Worm (Caenorhabditis elegans): Measurements from ENCODE around the gene F01D5.5.

Gene F01D5.5

DNA sequence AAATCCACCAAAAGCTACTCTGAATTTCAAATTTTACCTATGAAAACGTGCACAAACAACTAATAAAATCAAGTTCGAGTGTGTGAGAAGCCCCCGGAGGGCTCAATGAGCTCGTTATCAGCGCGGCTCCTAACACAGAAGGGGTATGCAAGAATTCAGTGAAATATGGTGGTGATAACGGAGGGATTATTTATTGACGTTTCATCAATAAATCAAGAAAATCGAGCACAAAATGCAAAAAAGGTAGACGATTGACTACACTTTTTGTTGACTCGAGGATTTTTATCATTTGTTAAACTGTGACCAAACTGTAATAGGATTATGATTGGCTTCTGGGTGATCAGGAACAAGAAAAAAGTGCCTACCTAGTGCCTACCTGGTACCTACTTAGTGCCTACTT lies 44.7 kb downstream of the F01D5.5 start, which contains the start of gene zip-3:
TSS of gene zip-3 (minus strand) at position 21 of the 400 bp plus-strand sequence.
- TF ChIP-seq elt-2 (tag; optimal IDR thresholded peaks at IDR 0.05) (peak; percentile 56), lin-39 (tag; optimal IDR thresholded peaks at IDR 0.05) (no peak), swsn-7 (tag; optimal IDR thresholded peaks at IDR 0.05) (no peak), efl-1 (optimal IDR thresholded peaks at IDR 0.05) (no peak), efl-1 (GFP tag; optimal IDR thresholded peaks at IDR 0.05 in 1 of 2) (no peak)

- TF ChIP-seq dsc-1 (tag; optimal IDR thresholded peaks at IDR 0.05) (no peak), lin-35 (GFP tag; optimal IDR thresholded peaks at IDR 0.05) (peak in 1 of 2 experiments; percentile 38), nhr-77 (tag; optimal IDR thresholded peaks at IDR 0.05) (peak; percentile 4), ama-1 (optimal IDR thresholded peaks at IDR 0.05) (no peak), elt-2 (tag; optimal IDR thresholded peaks at IDR 0.05) (peak; percentile 89), lsy-2 (tag; optimal IDR thresholded peaks at IDR 0.05) (peak in 1 of 2 experiments; percentile 25), nhr-20 (tag; optimal IDR thresholded peaks at IDR 0.05) (peak; percentile 20), efl-1 (optimal IDR thresholded peaks at IDR 0.05) (no peak), efl-1 (GFP tag; optimal IDR thresholded peaks at IDR 0.05 in 1 of 2) (peak in 1 of 2 experiments; percentile 67)
Observed at ce11 chrII:13956529-13956928, 45.6 kb downstream of the F01D5.5 start.

- TF ChIP-seq hlh-4 (tag; optimal IDR thresholded peaks at IDR 0.05) = no peak
- no peak for TF ChIP-seq nhr-77 (tag; optimal IDR thresholded peaks at IDR 0.05)
- no peak for TF ChIP-seq aha-1 (tag; optimal IDR thresholded peaks at IDR 0.05)
- no peak for TF ChIP-seq nhr-84 (tag; optimal IDR thresholded peaks at IDR 0.05)
- TF ChIP-seq lin-14 (GFP tag; optimal IDR thresholded peaks at IDR 0.05) = peak; percentile 44
- TF ChIP-seq blmp-1 (tag; optimal IDR thresholded peaks at IDR 0.05) = peak; percentile 72
- no peak for TF ChIP-seq fos-1 (tag; optimal IDR thresholded peaks at IDR 0.05)
- TF ChIP-seq hlh-17 (GFP tag; optimal IDR thresholded peaks at IDR 0.05; ENCODE audit: borderline replicate concordance) = no peak
- no peak for TF ChIP-seq sptf-1 (tag; optimal IDR thresholded peaks at IDR 0.05)
- TF ChIP-seq lsy-2 (tag; optimal IDR thresholded peaks at IDR 0.05) = peak in 1 of 2 experiments; percentile 56
- peak; percentile 34 for TF ChIP-seq nhr-20 (tag; optimal IDR thresholded peaks at IDR 0.05)
- no peak for TF ChIP-seq fkh-4 (tag; optimal IDR thresholded peaks at IDR 0.05; ENCODE audit: borderline replicate concordance)
- TF ChIP-seq mdl-1 (tag; optimal IDR thresholded peaks at IDR 0.05) = no peak
- no peak for TF ChIP-seq fkh-8 (tag; optimal IDR thresholded peaks at IDR 0.05)
- TF ChIP-seq elt-2 (tag; optimal IDR thresholded peaks at IDR 0.05) = no peak
- TF ChIP-seq nhr-47 (tag; optimal IDR thresholded peaks at IDR 0.05) = no peak
- TF ChIP-seq pag-3 (tag; optimal IDR thresholded peaks at IDR 0.05; ENCODE audit: borderline replicate concordance, insufficient read depth) = no peak
- no peak for TF ChIP-seq nhr-76 (tag; optimal IDR thresholded peaks at IDR 0.05)
- no peak for TF ChIP-seq nhr-85 (tag)
- TF ChIP-seq tlp-1 (tag; optimal IDR thresholded peaks at IDR 0.05) = no peak
- TF ChIP-seq pqm-1 (tag; optimal IDR thresholded peaks at IDR 0.05) = no peak
- TF ChIP-seq ces-1 (GFP tag; optimal IDR thresholded peaks at IDR 0.05) = no peak
- TF ChIP-seq lir-3 (tag; optimal IDR thresholded peaks at IDR 0.05; ENCODE audit: poor library complexity) = no peak
- peak in 1 of 6 experiments; percentile 12 for TF ChIP-seq elt-3 (tag; optimal IDR thresholded peaks at IDR 0.05)
- TF ChIP-seq vab-15 (tag; optimal IDR thresholded peaks at IDR 0.05) = no peak
- TF ChIP-seq nhr-11 (tag; optimal IDR thresholded peaks at IDR 0.05) = no peak
- no peak for TF ChIP-seq C16A3.4 (tag; optimal IDR thresholded peaks at IDR 0.05)
- TF ChIP-seq hpl-2 (GFP tag; optimal IDR thresholded peaks at IDR 0.05) = no peak
- TF ChIP-seq irx-1 (tag; optimal IDR thresholded peaks at IDR 0.05) = no peak
- no peak for TF ChIP-seq egl-13 (tag; optimal IDR thresholded peaks at IDR 0.05)
- TF ChIP-seq lin-13 (GFP tag; optimal IDR thresholded peaks at IDR 0.05) = no peak
- TF ChIP-seq F16B12.6 (tag; optimal IDR thresholded peaks at IDR 0.05) = no peak
- TF ChIP-seq skn-1 (tag; optimal IDR thresholded peaks at IDR 0.05) = no peak
- no peak for TF ChIP-seq ztf-4 (tag; optimal IDR thresholded peaks at IDR 0.05)
Observed at ce11 chrII:13954979-13955378, 47.1 kb downstream of the F01D5.5 start.

All from whole organism, L1 larva.